Fruit fly (Drosophila melanogaster): ENCODE data around the gene CG32100.
A peak's percentile ranks its signal among the peaks of the same experiment; 100 is the strongest.

DNA sequence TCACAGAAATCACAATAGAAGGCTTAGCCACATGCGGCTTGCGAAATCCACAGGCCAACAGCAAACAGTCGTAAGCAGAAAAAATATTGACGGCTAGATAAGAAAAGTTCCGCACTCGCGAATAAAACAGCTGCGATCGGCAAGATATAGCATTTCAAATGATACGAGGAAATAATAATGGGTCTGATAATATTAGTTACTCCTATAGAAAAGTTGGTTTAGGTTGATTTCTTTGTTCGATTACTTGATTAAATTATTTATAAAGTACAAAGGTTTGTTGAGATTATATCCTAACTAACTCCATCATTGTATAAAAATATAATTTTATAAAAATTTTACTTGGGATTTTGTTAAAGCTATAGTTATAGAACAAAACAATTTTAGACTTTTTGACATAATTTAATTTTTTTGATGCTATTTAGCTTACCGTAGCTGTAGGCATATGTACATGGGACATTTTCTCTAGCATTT, 8.3 kb downstream of the CG32100 start:
- peak; percentile 29 for TF ChIP-seq Hr4 (GFP tag; optimal IDR thresholded peaks at IDR 0.05)
- no peak for TF ChIP-seq CG8319 (GFP tag; optimal IDR thresholded peaks at IDR 0.05)
- TF ChIP-seq fd59A (GFP tag; optimal IDR thresholded peaks at IDR 0.05): no peak
- TF ChIP-seq dsx (GFP tag; optimal IDR thresholded peaks at IDR 0.05; ENCODE audit: poor library complexity, severe bottlenecking): no peak
- TF ChIP-seq salr (GFP tag; optimal IDR thresholded peaks at IDR 0.05): peak in 1 of 2 experiments; percentile 61
- TF ChIP-seq Blimp-1 (GFP tag; optimal IDR thresholded peaks at IDR 0.05): no peak
- TF ChIP-seq Met (GFP tag; optimal IDR thresholded peaks at IDR 0.05): peak; percentile 22
- peak; percentile 49 for TF ChIP-seq OdsH (GFP tag; optimal IDR thresholded peaks at IDR 0.05)
- TF ChIP-seq CG16779 (tag; optimal IDR thresholded peaks at IDR 0.05): no peak
- no peak for TF ChIP-seq Hr39 (GFP tag; optimal IDR thresholded peaks at IDR 0.05)
- no peak for TF ChIP-seq CG11902 (GFP tag; optimal IDR thresholded peaks at IDR 0.05)
